Fruit fly (Drosophila melanogaster) whole organism, embryonic: ENCODE data around the gene Atg2.
A peak's percentile ranks its signal among the peaks of the same experiment; 100 is the strongest.

Experiments used
- Ada2b ChIP-seq: fragments of 200-800 bp; sonication (Bioruptor generic); IDR thresholded peaks from 2 replicates; pipeline ENCODE4 v1.3.6; 2022; ENCODE audit warnings: missing biosample characterization, missing genetic modification characterization
- CG10267 ChIP-seq: fragments of 200-800 bp; sonication (Bioruptor generic); optimal IDR thresholded peaks from 2 replicates; lab custom pipeline; 2018; ENCODE audit warnings: missing biosample characterization, mild to moderate bottlenecking, missing genetic modification characterization, moderate library complexity
- CG10274 ChIP-seq: fragments of 200-800 bp; sonication (Bioruptor generic); optimal IDR thresholded peaks from 3 replicates; lab custom pipeline; 2017; ENCODE audit warnings: missing biosample characterization, mild to moderate bottlenecking, missing genetic modification characterization
- CG12744 ChIP-seq: fragments of 200-800 bp; sonication (Bioruptor generic); optimal IDR thresholded peaks from 2 replicates; lab custom pipeline; 2016; ENCODE audit warnings: missing biosample characterization, missing genetic modification characterization
- CG16815 ChIP-seq: fragments of 200-800 bp; sonication (Bioruptor generic); optimal IDR thresholded peaks from 3 replicates; lab custom pipeline; 2017; ENCODE audit warnings: missing biosample characterization, mild to moderate bottlenecking, missing genetic modification characterization
- CG17328 ChIP-seq: fragments of 200-800 bp; sonication (Bioruptor generic); IDR thresholded peaks from 2 replicates; pipeline ENCODE4 v1.3.6; 2022; ENCODE audit warnings: missing biosample characterization, missing genetic modification characterization
- CG17802 ChIP-seq: fragments of 200-800 bp; sonication (Bioruptor generic); optimal IDR thresholded peaks from 2 replicates; lab custom pipeline; 2018; ENCODE audit warnings: missing biosample characterization, mild to moderate bottlenecking, missing genetic modification characterization, moderate library complexity
- CG18599 ChIP-seq: fragments of 200-800 bp; sonication (Bioruptor generic); optimal IDR thresholded peaks from 3 replicates; lab custom pipeline; 2017; ENCODE audit warnings: missing biosample characterization, missing genetic modification characterization, mild to moderate bottlenecking, moderate library complexity, missing genetic modification reagents
- CG18764 ChIP-seq: fragments of 200-800 bp; sonication (Bioruptor generic); optimal IDR thresholded peaks from 3 replicates; lab custom pipeline; 2016; ENCODE audit warnings: missing biosample characterization, missing genetic modification characterization
- CG2678 ChIP-seq: fragments of 200-800 bp; sonication (Bioruptor generic); optimal IDR thresholded peaks from 3 replicates; lab custom pipeline; 2019; ENCODE audit warnings: missing biosample characterization, mild to moderate bottlenecking, missing genetic modification characterization, moderate library complexity
- CG32772 ChIP-seq: fragments of 200-800 bp; sonication (Bioruptor generic); IDR thresholded peaks from 2 replicates; pipeline ENCODE4 v1.3.6; 2022; ENCODE audit warnings: missing biosample characterization, missing genetic modification characterization
- CG33557 ChIP-seq: fragments of 200-800 bp; sonication (Bioruptor generic); optimal IDR thresholded peaks from 2 replicates; lab custom pipeline; 2019; ENCODE audit warnings: missing biosample characterization, mild to moderate bottlenecking, missing genetic modification characterization, moderate library complexity
- CG3726 ChIP-seq: fragments of 200-800 bp; sonication (Bioruptor generic); IDR thresholded peaks from 3 replicates; pipeline ENCODE4, ENCODE4 v1.3.6; 2022; ENCODE audit warnings: missing biosample characterization, missing genetic modification characterization
- CG42726 ChIP-seq: fragments of 200-800 bp; sonication (Bioruptor generic); IDR thresholded peaks from 2 replicates; pipeline ENCODE4 v1.3.6; 2022; ENCODE audit warnings: missing biosample characterization, missing genetic modification characterization; ENCODE audit not compliant: partially characterized antibody
- CG4360 ChIP-seq: fragments of 200-800 bp; sonication (Bioruptor generic); IDR thresholded peaks from 2 replicates; pipeline ENCODE4 v1.3.6; 2022; ENCODE audit warnings: missing biosample characterization, missing genetic modification characterization
- CG43689 ChIP-seq: fragments of 200-800 bp; sonication (Bioruptor generic); IDR thresholded peaks from 2 replicates; pipeline ENCODE4 v1.3.6; 2022; ENCODE audit warnings: missing biosample characterization, missing genetic modification characterization
- CG4707 ChIP-seq: fragments of 200-800 bp; sonication (Bioruptor generic); optimal IDR thresholded peaks from 2 replicates; lab custom pipeline; 2018; ENCODE audit warnings: missing biosample characterization, mild to moderate bottlenecking, missing genetic modification characterization, moderate library complexity
- CG5180 ChIP-seq: fragments of 200-800 bp; sonication (Bioruptor generic); optimal IDR thresholded peaks from 3 replicates; lab custom pipeline; 2017; ENCODE audit warnings: missing biosample characterization, missing genetic modification characterization, mild to moderate bottlenecking, moderate library complexity, missing genetic modification reagents
- CG5953 ChIP-seq: fragments of 200-800 bp; sonication (Bioruptor generic); IDR thresholded peaks from 2 replicates; pipeline ENCODE4 v1.3.6; 2022; ENCODE audit warnings: missing biosample characterization, missing genetic modification characterization
- CG6254 ChIP-seq: fragments of 200-800 bp; sonication (Bioruptor generic); optimal IDR thresholded peaks from 3 replicates; lab custom pipeline; 2017; ENCODE audit warnings: mild to moderate bottlenecking, missing biosample characterization, missing genetic modification reagents, missing genetic modification characterization
- CG8281 ChIP-seq: fragments of 200-800 bp; sonication (Bioruptor generic); optimal IDR thresholded peaks from 2 replicates; lab custom pipeline; 2018; ENCODE audit warnings: missing biosample characterization, mild to moderate bottlenecking, missing genetic modification characterization, moderate library complexity
- CG8765 ChIP-seq: fragments of 200-800 bp; sonication (Bioruptor generic); IDR thresholded peaks from 2 replicates; pipeline ENCODE4 v1.3.6; 2022; ENCODE audit warnings: missing biosample characterization, missing genetic modification characterization
- CG8944 ChIP-seq: fragments of 200-800 bp; sonication (Bioruptor generic); optimal IDR thresholded peaks from 3 replicates; lab custom pipeline; 2016; ENCODE audit warnings: missing biosample characterization, missing genetic modification characterization
- CG9609 ChIP-seq: fragments of 200-800 bp; sonication (Bioruptor generic); optimal IDR thresholded peaks from 3 replicates; lab custom pipeline; 2016; ENCODE audit warnings: missing biosample characterization, missing genetic modification characterization
- Camta ChIP-seq: fragments of 200-800 bp; sonication (Bioruptor generic); optimal IDR thresholded peaks from 2 replicates; lab custom pipeline; 2016; ENCODE audit warnings: missing biosample characterization, missing genetic modification characterization
- CoRest ChIP-seq: fragments of 200-800 bp; sonication (Bioruptor generic); optimal IDR thresholded peaks from 3 replicates; lab custom pipeline; 2018; ENCODE audit warnings: missing biosample characterization, mild to moderate bottlenecking, missing genetic modification characterization, moderate library complexity
- E2f2 ChIP-seq: fragments of 200-800 bp; sonication (Bioruptor generic); IDR thresholded peaks from 2 replicates; pipeline ENCODE4 v1.3.6; 2022; ENCODE audit warnings: missing biosample characterization, missing genetic modification characterization
- Fer3 ChIP-seq: fragments of 200-800 bp; sonication (Bioruptor generic); optimal IDR thresholded peaks from 2 replicates; lab custom pipeline; 2018; ENCODE audit warnings: missing biosample characterization, mild to moderate bottlenecking, missing genetic modification characterization, moderate library complexity
- HLH4C ChIP-seq: fragments of 200-800 bp; sonication (Bioruptor generic); IDR thresholded peaks from 3 replicates; pipeline ENCODE4 v1.3.6; 2022; ENCODE audit warnings: missing biosample characterization, missing genetic modification characterization; ENCODE audit not compliant: partially characterized antibody
- Hmx ChIP-seq: fragments of 200-800 bp; sonication (Bioruptor generic); optimal IDR thresholded peaks from 2 replicates; lab custom pipeline; 2016; ENCODE audit warnings: missing biosample characterization, missing genetic modification characterization
- Lhr ChIP-seq: fragments of 200-800 bp; sonication (Bioruptor generic); optimal IDR thresholded peaks from 3 replicates; lab custom pipeline; 2017; ENCODE audit warnings: mild to moderate bottlenecking, missing biosample characterization, missing genetic modification reagents, missing genetic modification characterization
- Max ChIP-seq: fragments of 200-800 bp; sonication (Bioruptor generic); optimal IDR thresholded peaks from 2 replicates; lab custom pipeline; 2016; ENCODE audit warnings: missing biosample characterization, mild to moderate bottlenecking, missing genetic modification characterization
- Nf-YB ChIP-seq: fragments of 200-800 bp; sonication (Bioruptor generic); optimal IDR thresholded peaks from 3 replicates; lab custom pipeline; 2019; ENCODE audit warnings: missing biosample characterization, mild to moderate bottlenecking, missing genetic modification characterization, moderate library complexity
- Optix ChIP-seq: fragments of 200-800 bp; sonication (Bioruptor generic); IDR thresholded peaks from 3 replicates; pipeline ENCODE4 v1.3.6; 2022; ENCODE audit warnings: missing biosample characterization, missing genetic modification characterization
- Sry-δ ChIP-seq: fragments of 200-800 bp; sonication (Bioruptor generic); optimal IDR thresholded peaks from 2 replicates; lab custom pipeline; 2016; ENCODE audit warnings: missing biosample characterization, missing genetic modification characterization
- Taf1 ChIP-seq: fragments of 200-800 bp; sonication (Bioruptor generic); IDR thresholded peaks from 2 replicates; pipeline ENCODE4 v1.3.6; 2022; ENCODE audit warnings: missing biosample characterization, missing genetic modification characterization
- ash1 ChIP-seq: fragments of 200-800 bp; sonication (Bioruptor generic); optimal IDR thresholded peaks from 2 replicates; lab custom pipeline; 2018; ENCODE audit warnings: missing biosample characterization, mild to moderate bottlenecking, missing genetic modification characterization
- bcd ChIP-seq: fragments of 200-800 bp; sonication (Bioruptor generic); optimal IDR thresholded peaks from 2 replicates; lab custom pipeline; 2017; ENCODE audit warnings: missing biosample characterization, mild to moderate bottlenecking, missing genetic modification characterization
- bsh ChIP-seq, 2 experiments: fragments of 200-800 bp; sonication (Bioruptor generic); optimal IDR thresholded peaks; 2 replicates each; lab custom pipeline; 2017 to 2018; ENCODE audit warnings: mild to moderate bottlenecking in 2 of 2, missing biosample characterization in 2 of 2, missing genetic modification characterization in 2 of 2, moderate library complexity in 1 of 2
- crp ChIP-seq, 2 experiments: fragments of 200-800 bp; sonication (Bioruptor generic); optimal IDR thresholded peaks; 2 replicates in 1 of 2; 3 replicates in 1 of 2; lab custom pipeline; 2017; ENCODE audit warnings: missing biosample characterization in 2 of 2, missing genetic modification characterization in 2 of 2, mild to moderate bottlenecking in 1 of 2, moderate library complexity in 1 of 2
- fru ChIP-seq: fragments of >200 bp; optimal IDR thresholded peaks from 2 replicates; lab custom pipeline; 2017
- inv ChIP-seq: fragments of 200-800 bp; sonication (Bioruptor generic); IDR thresholded peaks from 2 replicates; pipeline ENCODE4 v1.3.6; 2022; ENCODE audit warnings: missing biosample characterization, missing genetic modification characterization; ENCODE audit not compliant: partially characterized antibody
- jing ChIP-seq: fragments of 200-800 bp; sonication (Bioruptor generic); optimal IDR thresholded peaks from 2 replicates; lab custom pipeline; 2018; ENCODE audit warnings: missing biosample characterization, mild to moderate bottlenecking, missing genetic modification characterization
- lbe ChIP-seq: fragments of 200-800 bp; sonication (Bioruptor generic); optimal IDR thresholded peaks from 2 replicates; lab custom pipeline; 2016; ENCODE audit warnings: missing biosample characterization, mild to moderate bottlenecking, missing genetic modification characterization
- prd ChIP-seq, 3 experiments: fragments of >200 bp in 2 of 3; fragments of 200-800 bp in 1 of 3; sonication (Bioruptor generic) in 1 of 3; optimal IDR thresholded peaks in 2 of 3; IDR thresholded peaks in 1 of 3; 2 replicates in 2 of 3; 3 replicates in 1 of 3; pipeline versions ENCODE4 v1.3.6 to Lab custom; 2017 to 2022; ENCODE audit warnings: missing biosample characterization in 1 of 3, missing genetic modification characterization in 1 of 3
- slbo ChIP-seq: fragments of 200-800 bp; sonication (Bioruptor generic); IDR thresholded peaks from 2 replicates; pipeline ENCODE4 v1.3.6; 2022; ENCODE audit warnings: missing biosample characterization, missing genetic modification characterization
- sr ChIP-seq: fragments of 200-800 bp; sonication (Bioruptor generic); IDR thresholded peaks from 3 replicates; pipeline ENCODE4 v1.3.6; 2022; ENCODE audit warnings: missing biosample characterization, missing genetic modification characterization
- vvl ChIP-seq: fragments of 200-800 bp; sonication (Bioruptor generic); IDR thresholded peaks from 2 replicates; pipeline ENCODE4 v1.3.6; 2022; ENCODE audit warnings: missing biosample characterization, missing genetic modification characterization
- zfh1 ChIP-seq: fragments of 200-800 bp; sonication (Bioruptor generic); IDR thresholded peaks from 3 replicates; pipeline ENCODE4 v1.3.6; 2022; ENCODE audit warnings: missing biosample characterization, missing genetic modification characterization

Atg2 gene

DNA sequence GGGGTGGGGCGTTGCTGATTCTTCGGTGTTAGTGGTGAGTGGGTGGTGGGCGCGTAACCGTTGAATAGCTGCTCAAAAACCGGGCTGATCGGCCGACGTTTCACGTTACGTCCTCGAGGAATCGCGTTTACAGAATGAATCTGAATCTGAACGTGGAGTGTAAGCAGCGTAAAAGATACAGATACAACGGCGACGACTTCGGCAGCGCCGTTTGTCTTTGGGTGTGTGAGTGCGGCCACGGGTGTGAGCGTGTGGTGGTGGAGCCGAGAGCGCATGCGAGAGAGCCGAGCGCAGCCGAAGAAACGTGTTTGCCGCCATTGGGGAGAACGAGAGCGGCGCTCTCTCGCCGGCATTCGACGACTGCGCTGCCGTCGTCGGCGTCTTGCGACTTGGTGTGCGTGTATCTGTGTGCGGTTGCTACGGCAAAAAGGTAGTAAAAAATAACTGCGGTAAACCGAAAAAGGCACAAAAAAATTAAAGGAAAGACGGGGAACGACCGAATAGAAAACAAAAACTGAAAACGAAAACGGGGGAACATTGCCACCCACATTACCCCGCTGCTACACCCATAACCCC, 46.9 kb downstream of the Atg2 start (continued):
- TF ChIP-seq Sry-δ (GFP tag; lab: Kevin White, UChicago): no peak
- no peak for TF ChIP-seq CG9609 (GFP tag; lab: Kevin White, UChicago)
- TF ChIP-seq slbo (GFP tag; lab: Robert Waterston, UW): peak; percentile 8; the same call in 1 of the 2 replicates
- TF ChIP-seq Fer3 (tag; lab: Kevin White, UChicago): no peak
- TF ChIP-seq vvl: peak; percentile 34; the same call in 1 of the 2 replicates
- peak; percentile 61 for TF ChIP-seq CG4360 (GFP tag; lab: Robert Waterston, UW)
- TF ChIP-seq CG8281: no peak
- TF ChIP-seq CG5180 (GFP tag; lab: Kevin White, UChicago): no peak
- TF ChIP-seq CG18764 (GFP tag; lab: Kevin White, UChicago): no peak
- peak; percentile 41 for TF ChIP-seq CG4707 (GFP tag; lab: Kevin White, UChicago)
- no peak for TF ChIP-seq Max (GFP tag; lab: Kevin White, UChicago)
- peak; percentile 9; the same call in 1 of the 3 replicates for TF ChIP-seq zfh1 (GFP tag; lab: Robert Waterston, UW)
- TF ChIP-seq CG8944 (GFP tag; lab: Kevin White, UChicago): no peak
- no peak for TF ChIP-seq Lhr
- TF ChIP-seq bsh (GFP tag; optimal IDR thresholded peaks at IDR 0.05; lab: Kevin White, UChicago): peak in 1 of 2 experiments; percentile 96
- TF ChIP-seq CG3726 (GFP tag; lab: Robert Waterston, UW): no peak
- TF ChIP-seq CG33557 (GFP tag; lab: Kevin White, UChicago): peak; percentile 33
- peak; percentile 56 for TF ChIP-seq ash1 (GFP tag; lab: Kevin White, UChicago)
- no peak for TF ChIP-seq inv (GFP tag; lab: Robert Waterston, UW)
- TF ChIP-seq prd (optimal IDR thresholded peaks at IDR 0.05; lab: Kevin White, UChicago): no peak
- TF ChIP-seq prd (GFP tag; IDR thresholded peaks at IDR 0.05; lab: Robert Waterston, UW): no peak
- TF ChIP-seq fru: no peak
- TF ChIP-seq CG10274: no peak
- TF ChIP-seq CG5953 (GFP tag; lab: Robert Waterston, UW): no peak
- no peak for TF ChIP-seq Optix (GFP tag; lab: Robert Waterston, UW)
- TF ChIP-seq Camta: no peak
- 0 out of 2 replicates have a peak, but pooled peaks have one; percentile 32 for TF ChIP-seq CG8765 (GFP tag; lab: Robert Waterston, UW)
- TF ChIP-seq CG16815 (GFP tag; lab: Kevin White, UChicago): no peak
- no peak for TF ChIP-seq CG10267 (tag; lab: Kevin White, UChicago)
- no peak for TF ChIP-seq CG42726
- peak; percentile 8 for TF ChIP-seq Nf-YB
- no peak for TF ChIP-seq CG6254 (GFP tag; lab: Kevin White, UChicago)
- peak; percentile 22 for TF ChIP-seq CG2678 (tag; lab: Kevin White, UChicago)
- TF ChIP-seq CoRest (tag; lab: Kevin White, UChicago): peak; percentile 11
- TF ChIP-seq CG18599 (GFP tag; lab: Kevin White, UChicago): peak; percentile 53
- TF ChIP-seq CG17328 (GFP tag; lab: Robert Waterston, UW): 0 out of 2 replicates have a peak, but pooled peaks have one; percentile 16
- no peak for TF ChIP-seq CG32772 (GFP tag; lab: Robert Waterston, UW)
- TF ChIP-seq Taf1: no peak
- TF ChIP-seq Hmx (GFP tag; lab: Kevin White, UChicago): no peak
- no peak for TF ChIP-seq crp (GFP tag; optimal IDR thresholded peaks at IDR 0.05; lab: Kevin White, UChicago)
- peak; percentile 10; the same call in 1 of the 2 replicates for TF ChIP-seq E2f2 (GFP tag; lab: Robert Waterston, UW)
- no peak for TF ChIP-seq jing (GFP tag; lab: Kevin White, UChicago)
- TF ChIP-seq CG12744 (GFP tag; lab: Kevin White, UChicago): no peak
- TF ChIP-seq CG43689: no peak
- TF ChIP-seq HLH4C (GFP tag; lab: Robert Waterston, UW): peak; percentile 26; the same call in 1 of the 3 replicates
- TF ChIP-seq bcd (GFP tag; lab: Kevin White, UChicago): no peak
- TF ChIP-seq Ada2b (GFP tag; lab: Robert Waterston, UW): no peak
- no peak for TF ChIP-seq CG17802 (tag; lab: Kevin White, UChicago)
- no peak for TF ChIP-seq sr (GFP tag; lab: Robert Waterston, UW)
- peak; percentile 17 for TF ChIP-seq lbe
